Fruit fly (Drosophila melanogaster) whole organism, pupa: Measurements from ENCODE around the gene Muc91C.

Experiments
- CG10348 ChIP-seq: fragments of 200-800 bp; sonication (Bioruptor generic); IDR thresholded peaks from 2 replicates; pipeline ENCODE4 v1.3.6; 2022; ENCODE audit warnings: missing biosample characterization, missing genetic modification characterization
- CG12605 ChIP-seq: fragments of 200-800 bp; sonication (Bioruptor generic); IDR thresholded peaks from 2 replicates; pipeline ENCODE4 v1.3.6; 2022; ENCODE audit warnings: missing biosample characterization, missing genetic modification characterization
- CG13204 ChIP-seq: fragments of 200-800 bp; sonication (Bioruptor generic); optimal IDR thresholded peaks from 2 replicates; lab custom pipeline; 2018; ENCODE audit warnings: missing biosample characterization, mild to moderate bottlenecking, missing genetic modification characterization, moderate library complexity
- CG14655 ChIP-seq: fragments of 200-800 bp; sonication (Bioruptor generic); optimal IDR thresholded peaks from 3 replicates; lab custom pipeline; 2017; ENCODE audit warnings: mild to moderate bottlenecking, missing biosample characterization, missing genetic modification reagents, missing genetic modification characterization
- CG15710 ChIP-seq: fragments of 200-800 bp; sonication (Bioruptor generic); optimal IDR thresholded peaks from 2 replicates; lab custom pipeline; 2018; ENCODE audit warnings: missing biosample characterization, mild to moderate bottlenecking, missing genetic modification characterization, moderate library complexity
- CG17806 ChIP-seq: fragments of 200-800 bp; sonication (Bioruptor generic); optimal IDR thresholded peaks from 2 replicates; lab custom pipeline; 2018; ENCODE audit warnings: missing biosample characterization, mild to moderate bottlenecking, missing genetic modification characterization, moderate library complexity
- CG32121 ChIP-seq: fragments of 200-800 bp; sonication (Bioruptor generic); IDR thresholded peaks from 2 replicates; pipeline ENCODE4 v1.3.6; 2022; ENCODE audit warnings: missing biosample characterization, missing genetic modification characterization
- CG34367 ChIP-seq: fragments of 200-800 bp; sonication (Bioruptor generic); optimal IDR thresholded peaks from 2 replicates; lab custom pipeline; 2018; ENCODE audit warnings: missing biosample characterization, mild to moderate bottlenecking, missing genetic modification characterization
- CG4496 ChIP-seq: fragments of 200-800 bp; sonication (Bioruptor generic); IDR thresholded peaks from 3 replicates; pipeline ENCODE4 v1.3.6; 2022; ENCODE audit warnings: missing biosample characterization, missing genetic modification characterization
- CG8159 ChIP-seq: fragments of 200-800 bp; sonication (Bioruptor generic); optimal IDR thresholded peaks from 3 replicates; lab custom pipeline; 2018; ENCODE audit warnings: missing biosample characterization, mild to moderate bottlenecking, missing genetic modification characterization, moderate library complexity
- CG8301 ChIP-seq: fragments of 200-800 bp; sonication (Bioruptor generic); optimal IDR thresholded peaks from 2 replicates; lab custom pipeline; 2018; ENCODE audit warnings: missing biosample characterization, mild to moderate bottlenecking, missing genetic modification characterization
- CG9948 ChIP-seq: fragments of 200-800 bp; sonication (Bioruptor generic); optimal IDR thresholded peaks from 2 replicates; lab custom pipeline; 2018; ENCODE audit warnings: missing biosample characterization, mild to moderate bottlenecking, missing genetic modification characterization, moderate library complexity
- D1 ChIP-seq: fragments of 200-800 bp; sonication (Bioruptor generic); optimal IDR thresholded peaks from 2 replicates; lab custom pipeline; 2018; ENCODE audit warnings: missing biosample characterization, mild to moderate bottlenecking, missing genetic modification characterization, moderate library complexity
- EcR ChIP-seq: fragments of 200-800 bp; sonication (Bioruptor generic); optimal IDR thresholded peaks from 3 replicates; lab custom pipeline; 2019; ENCODE audit warnings: missing biosample characterization, missing genetic modification characterization, mild to moderate bottlenecking, moderate library complexity, missing genetic modification reagents
- Ets98B ChIP-seq: fragments of 200-800 bp; sonication (Bioruptor generic); IDR thresholded peaks from 2 replicates; pipeline ENCODE4 v1.3.6; 2022; ENCODE audit warnings: missing biosample characterization, missing genetic modification characterization
- Pif1A ChIP-seq: fragments of 200-800 bp; sonication (Bioruptor generic); optimal IDR thresholded peaks from 3 replicates; lab custom pipeline; 2016; ENCODE audit warnings: missing biosample characterization, missing genetic modification characterization
- Pif1B ChIP-seq: fragments of 200-800 bp; sonication (Bioruptor generic); optimal IDR thresholded peaks from 3 replicates; lab custom pipeline; 2016; ENCODE audit warnings: missing biosample characterization, missing genetic modification characterization
- Snoo ChIP-seq: fragments of 200-800 bp; sonication (Bioruptor generic); optimal IDR thresholded peaks from 3 replicates; lab custom pipeline; 2017; ENCODE audit warnings: missing biosample characterization, mild to moderate bottlenecking, missing genetic modification characterization, inconsistent platforms
- fd96Ca ChIP-seq: fragments of 200-800 bp; sonication (Bioruptor generic); IDR thresholded peaks from 3 replicates; pipeline ENCODE4 v1.3.6; 2022; ENCODE audit warnings: missing biosample characterization, missing genetic modification characterization
- gl ChIP-seq: fragments of 200-800 bp; sonication (Bioruptor generic); optimal IDR thresholded peaks from 2 replicates; lab custom pipeline; 2018; ENCODE audit warnings: missing biosample characterization, mild to moderate bottlenecking, missing genetic modification characterization
- rn ChIP-seq: fragments of 200-800 bp; sonication (Bioruptor generic); IDR thresholded peaks from 2 replicates; pipeline ENCODE4 v1.3.6; 2022; ENCODE audit warnings: missing biosample characterization, missing genetic modification characterization

Gene Muc91C

dm6 chr3R:18693611-18694010 lies 1.1 kb upstream of the Muc91C start, which contains the start of gene CG14300:
TSS of gene CG14300 (minus strand) at chr3R:18693711.
- no peak for TF ChIP-seq Pif1A (GFP tag; lab: Kevin White, UChicago)
- no peak for TF ChIP-seq CG8159 (tag; lab: Kevin White, UChicago)
- no peak for TF ChIP-seq EcR
- no peak for TF ChIP-seq D1 (tag; lab: Kevin White, UChicago)
- TF ChIP-seq CG4496: no peak
- no peak for TF ChIP-seq CG14655 (GFP tag; lab: Kevin White, UChicago)
- no peak for TF ChIP-seq gl
- TF ChIP-seq CG9948 (tag; lab: Kevin White, UChicago): no peak
- no peak for TF ChIP-seq CG8301 (tag; lab: Kevin White, UChicago)
- no peak for TF ChIP-seq CG12605 (GFP tag; lab: Robert Waterston, UW)
- no peak for TF ChIP-seq Pif1B (GFP tag; lab: Kevin White, UChicago)

- TF ChIP-seq CG17806 (tag; lab: Kevin White, UChicago) (no peak), CG10348 (no peak), Pif1A (GFP tag; lab: Kevin White, UChicago) (no peak), Snoo (tag; lab: Kevin White, UChicago) (no peak), CG13204 (no peak), rn (GFP tag; lab: Robert Waterston, UW) (no peak), CG8159 (tag; lab: Kevin White, UChicago) (no peak), Pif1B (GFP tag; lab: Kevin White, UChicago) (no peak), CG15710 (no peak), EcR (no peak)
These were observed 11.5 kb downstream of the Muc91C start for dm6 chr3R:18681054-18681453.

dm6 chr3R:18680332-18680731 lies 12.2 kb downstream of the Muc91C start, which contains the start of the genes CG46318 and ChT:
TSS of gene CG46318 (plus strand) at chr3R:18680604.
TSS of gene ChT (plus strand) at chr3R:18680604.
- TF ChIP-seq CG17806 (tag; lab: Kevin White, UChicago) (no peak), Ets98B (GFP tag; lab: Robert Waterston, UW) (no peak), fd96Ca (GFP tag; lab: Robert Waterston, UW) (no peak), CG12605 (GFP tag; lab: Robert Waterston, UW) (no peak), CG14655 (GFP tag; lab: Kevin White, UChicago) (no peak)
- TF ChIP-seq, all 21 proteins: peak for 0

DNA sequence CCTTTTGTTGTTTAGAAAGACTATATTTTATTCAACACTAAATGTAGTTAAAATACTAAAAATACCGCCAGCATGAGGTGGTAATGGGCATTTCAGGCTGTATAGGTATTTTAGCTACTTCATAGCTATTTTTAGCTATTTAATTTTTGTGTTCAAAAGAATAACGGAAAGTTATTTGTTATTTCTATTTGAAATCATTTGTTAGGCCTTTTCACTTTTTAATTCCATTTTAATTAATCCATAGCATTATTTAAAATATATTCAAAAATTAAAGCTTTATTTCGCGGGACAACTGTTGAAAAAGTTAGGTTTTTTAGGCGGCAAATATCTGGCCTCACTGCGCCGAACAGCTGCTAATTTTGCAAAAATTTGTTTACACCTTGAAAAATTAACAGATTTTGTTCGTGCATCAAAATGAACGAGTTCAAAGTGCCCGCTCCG lies 15.0 kb downstream of the Muc91C start, which contains the start of the genes dind and CG7706:
TSS of gene dind (minus strand) at position 40 of the 441 bp plus-strand sequence.
TSS of gene CG7706 (plus strand) at position 319 of the 441 bp plus-strand sequence.
- TF ChIP-seq EcR (no peak), CG17806 (tag; lab: Kevin White, UChicago) (no peak), CG4496 (no peak), CG8301 (tag; lab: Kevin White, UChicago) (no peak), rn (GFP tag; lab: Robert Waterston, UW) (no peak), fd96Ca (GFP tag; lab: Robert Waterston, UW) (no peak), CG34367 (tag; lab: Kevin White, UChicago) (no peak), CG32121 (GFP tag; lab: Robert Waterston, UW) (no peak), CG8159 (tag; lab: Kevin White, UChicago) (no peak), CG10348 (no peak), Snoo (tag; lab: Kevin White, UChicago) (no peak), CG15710 (no peak), CG12605 (GFP tag; lab: Robert Waterston, UW) (no peak), gl (no peak), Pif1A (GFP tag; lab: Kevin White, UChicago) (no peak), D1 (tag; lab: Kevin White, UChicago) (no peak), CG9948 (tag; lab: Kevin White, UChicago) (no peak), Ets98B (GFP tag; lab: Robert Waterston, UW) (no peak), CG14655 (GFP tag; lab: Kevin White, UChicago) (no peak), Pif1B (GFP tag; lab: Kevin White, UChicago) (no peak)

DNA sequence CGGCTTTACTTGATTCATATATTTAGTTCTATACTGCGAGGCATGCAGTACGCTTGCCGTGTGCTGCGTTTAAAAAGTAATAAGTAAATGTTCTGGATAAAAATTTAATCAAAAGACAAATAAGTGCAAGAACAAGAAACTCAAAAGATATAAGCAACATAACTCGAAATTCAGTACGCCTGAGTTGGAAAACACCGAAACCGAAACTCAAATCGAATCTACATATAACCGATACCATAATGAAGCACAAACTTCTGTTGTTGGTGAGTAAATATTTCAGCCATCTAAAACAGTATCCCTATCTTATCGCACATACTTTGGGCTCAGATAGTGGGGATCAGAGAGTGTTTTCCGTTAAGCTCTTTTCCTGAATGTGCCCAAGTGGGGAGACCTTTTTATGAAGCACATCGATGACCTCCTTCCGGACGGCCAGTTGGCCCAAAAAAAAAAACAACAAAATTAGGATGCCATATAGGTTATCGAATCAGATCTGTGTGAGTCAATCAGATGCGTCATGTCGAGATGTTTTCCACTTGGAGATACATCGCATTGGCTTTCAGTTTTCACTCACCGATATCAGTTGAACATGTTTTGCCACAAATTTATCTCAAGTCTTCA lies 21.3 kb downstream of the Muc91C start, which contains the start of gene CG31230:
TSS of gene CG31230 (plus strand) at position 568 of the 618 bp plus-strand sequence.
- TF ChIP-seq CG4496 (no peak), CG13204 (no peak), EcR (no peak), gl (no peak)

DNA sequence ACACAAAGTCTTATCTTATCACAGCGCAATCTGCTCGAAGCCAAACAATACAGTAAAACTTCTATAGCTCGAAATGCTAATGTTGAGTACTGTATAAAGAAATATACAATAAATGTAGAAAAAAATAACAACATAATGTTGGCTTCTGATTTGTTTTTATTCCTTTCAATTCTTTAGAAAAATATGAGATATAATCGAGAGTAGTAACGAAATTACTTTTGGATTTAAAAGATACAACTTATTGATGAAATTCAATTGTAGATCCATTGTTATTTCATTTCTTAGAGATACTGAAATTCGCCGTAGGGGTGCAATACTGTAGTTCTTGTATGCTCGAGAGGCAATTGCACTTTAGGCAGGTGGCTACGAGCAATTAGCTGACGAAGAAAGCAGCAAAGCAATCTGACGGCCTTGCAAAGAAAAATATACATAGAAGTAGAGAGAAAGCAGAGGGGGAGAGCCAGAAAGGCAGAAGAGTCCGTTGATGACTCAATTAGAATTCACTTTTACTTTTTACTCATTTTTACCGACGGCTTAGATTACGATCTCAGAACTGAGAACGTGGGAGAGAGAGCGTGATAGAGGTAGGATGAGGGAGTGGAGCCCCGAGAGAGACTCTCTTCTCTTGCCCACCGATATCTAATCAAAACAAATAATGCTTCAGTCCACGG lies 21.9 kb downstream of the Muc91C start:
- TF ChIP-seq fd96Ca (GFP tag; lab: Robert Waterston, UW) (0 out of 3 replicates have a peak, but pooled peaks have one; percentile 32), EcR (no peak), rn (GFP tag; lab: Robert Waterston, UW) (no peak), Snoo (tag; lab: Kevin White, UChicago) (peak; percentile 14), CG17806 (tag; lab: Kevin White, UChicago) (no peak), CG4496 (0 out of 3 replicates have a peak, but pooled peaks have one; percentile 43), CG13204 (no peak), CG34367 (tag; lab: Kevin White, UChicago) (no peak), CG14655 (GFP tag; lab: Kevin White, UChicago) (no peak), Pif1A (GFP tag; lab: Kevin White, UChicago) (no peak), CG15710 (peak; percentile 46), CG9948 (tag; lab: Kevin White, UChicago) (peak; percentile 42), CG32121 (GFP tag; lab: Robert Waterston, UW) (no peak; the same call in 1 of the 2 replicates), CG10348 (no peak), CG8159 (tag; lab: Kevin White, UChicago) (no peak), gl (no peak), Ets98B (GFP tag; lab: Robert Waterston, UW) (no peak), Pif1B (GFP tag; lab: Kevin White, UChicago) (peak; percentile 52), CG12605 (GFP tag; lab: Robert Waterston, UW) (no peak), CG8301 (tag; lab: Kevin White, UChicago) (no peak), D1 (tag; lab: Kevin White, UChicago) (no peak)
- TF ChIP-seq, all 21 proteins: peak for 6
